Fruit fly (Drosophila melanogaster): ENCODE data around the gene Dhdds.

The Dhdds gene

DNA sequence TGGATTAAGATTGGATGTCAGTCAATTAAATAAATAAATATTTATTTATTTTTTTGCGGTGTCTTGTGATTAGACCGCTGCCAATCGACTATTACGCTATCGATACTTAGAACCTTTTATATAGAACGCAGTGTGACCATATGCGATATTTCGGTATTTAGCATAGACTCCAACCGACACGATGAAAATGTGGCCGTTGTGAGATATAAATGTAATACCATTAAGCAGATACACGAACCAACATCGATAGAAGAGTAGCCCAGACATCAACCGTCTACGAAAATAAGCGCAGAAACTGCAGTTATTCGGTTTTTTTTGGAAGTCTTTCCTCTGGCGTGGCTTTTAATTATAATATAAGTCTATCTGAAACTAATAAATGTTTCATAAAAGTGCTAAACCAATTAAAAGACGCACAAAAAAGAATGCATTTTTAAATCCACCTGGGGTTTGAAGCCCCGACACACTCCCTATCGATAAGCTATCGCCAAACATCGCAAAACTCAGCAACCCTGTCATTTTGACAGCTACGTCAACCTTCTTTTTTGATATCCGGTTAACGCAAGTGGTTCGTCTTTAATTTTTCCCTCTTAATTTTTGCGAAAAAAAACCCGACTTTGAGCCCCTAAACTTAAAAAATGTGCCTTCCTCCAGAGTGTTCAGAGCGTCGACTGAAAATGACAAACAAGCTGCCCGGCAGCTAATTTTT, at the start of gene Dhdds, which contains the start of gene RpS14a:
TSS of gene Dhdds (minus strand) at position 142 of the 706 bp plus-strand sequence.
TSS of gene RpS14a (plus strand) at position 533 of the 706 bp plus-strand sequence.
- TF ChIP-seq Dfd (GFP tag; optimal IDR thresholded peaks at IDR 0.05) (no peak), sv (GFP tag; optimal IDR thresholded peaks at IDR 0.05) (peak; percentile 39), Hr83 (GFP tag; optimal IDR thresholded peaks at IDR 0.05; ENCODE audit: poor library complexity, severe bottlenecking) (peak; percentile 44), psq (GFP tag; optimal IDR thresholded peaks at IDR 0.05) (peak; percentile 37), CG32264 (GFP tag; optimal IDR thresholded peaks at IDR 0.05) (no peak), woc (GFP tag; optimal IDR thresholded peaks at IDR 0.05) (peak; percentile 4), dmrt93B (GFP tag; optimal IDR thresholded peaks at IDR 0.05) (peak; percentile 81), CrebA (GFP tag; optimal IDR thresholded peaks at IDR 0.05; ENCODE audit: borderline replicate concordance) (no peak), Hr78 (GFP tag; optimal IDR thresholded peaks at IDR 0.05) (no peak), rgr (GFP tag; optimal IDR thresholded peaks at IDR 0.05) (peak; percentile 69), usp (GFP tag; optimal IDR thresholded peaks at IDR 0.05) (no peak), OdsH (GFP tag; optimal IDR thresholded peaks at IDR 0.05) (peak; percentile 39), h (GFP tag; optimal IDR thresholded peaks at IDR 0.05) (peak; percentile 46), fru (GFP tag; optimal IDR thresholded peaks at IDR 0.05) (peak; percentile 42), foxo (GFP tag; optimal IDR thresholded peaks at IDR 0.05) (peak in 1 of 2 experiments; percentile 34), Hnf4 (GFP tag; optimal IDR thresholded peaks at IDR 0.05) (peak; percentile 10), ey (GFP tag; optimal IDR thresholded peaks at IDR 0.05) (no peak), dl (GFP tag; optimal IDR thresholded peaks at IDR 0.05; ENCODE audit: insufficient read depth in 1 of 2, partially characterized antibody in 2 of 2) (no peak), Vsx2 (GFP tag; optimal IDR thresholded peaks at IDR 0.05; ENCODE audit: partially characterized antibody) (no peak), sage (GFP tag; optimal IDR thresholded peaks at IDR 0.05) (peak; percentile 12), GATAd (GFP tag; optimal IDR thresholded peaks at IDR 0.05) (no peak), Abd-B (GFP tag; optimal IDR thresholded peaks at IDR 0.05) (no peak), Dif (GFP tag; optimal IDR thresholded peaks at IDR 0.05; ENCODE audit: partially characterized antibody) (no peak), brk (GFP tag; optimal IDR thresholded peaks at IDR 0.05) (peak; percentile 65), N (GFP tag; optimal IDR thresholded peaks at IDR 0.05) (no peak), Mio (GFP tag; optimal IDR thresholded peaks at IDR 0.05) (no peak), br (GFP tag; optimal IDR thresholded peaks at IDR 0.05) (peak; percentile 48), pan (optimal IDR thresholded peaks at IDR 0.05) (no peak), HLH106 (tag; optimal IDR thresholded peaks at IDR 0.05) (peak; percentile 38), Myc (optimal IDR thresholded peaks at IDR 0.05) (peak; percentile 60), Sp1 (GFP tag; optimal IDR thresholded peaks at IDR 0.05) (peak; percentile 66), Rel (GFP tag; optimal IDR thresholded peaks at IDR 0.05) (no peak), Rel (tag; optimal IDR thresholded peaks at IDR 0.05) (peak; percentile 0), CG9705 (GFP tag; optimal IDR thresholded peaks at IDR 0.05) (peak; percentile 50)

DNA sequence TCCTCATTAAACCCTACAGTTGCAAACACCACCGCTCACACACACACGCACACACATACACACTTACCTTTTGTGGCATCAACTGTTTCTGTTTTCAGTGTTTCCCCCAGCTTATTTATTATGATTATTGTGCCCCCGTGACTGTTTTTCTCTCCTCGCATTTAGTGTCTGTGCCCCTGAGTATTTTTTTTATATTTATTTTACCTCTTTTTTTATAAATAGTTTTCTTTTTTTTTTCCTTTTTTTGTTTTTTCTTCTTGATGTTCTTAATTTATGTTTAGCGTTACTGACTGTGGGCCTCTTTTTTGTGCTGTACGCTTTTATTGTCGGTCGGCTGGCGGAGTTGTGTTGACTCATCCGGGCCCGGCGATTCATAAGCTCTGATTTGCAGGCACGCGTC, 47.6 kb upstream of the Dhdds start:
- TF ChIP-seq rgr (GFP tag; optimal IDR thresholded peaks at IDR 0.05) (no peak), sv (GFP tag; optimal IDR thresholded peaks at IDR 0.05) (no peak), foxo (GFP tag; optimal IDR thresholded peaks at IDR 0.05) (no peak), fru (GFP tag; optimal IDR thresholded peaks at IDR 0.05) (no peak), lola (GFP tag; optimal IDR thresholded peaks at IDR 0.05) (no peak)

DNA sequence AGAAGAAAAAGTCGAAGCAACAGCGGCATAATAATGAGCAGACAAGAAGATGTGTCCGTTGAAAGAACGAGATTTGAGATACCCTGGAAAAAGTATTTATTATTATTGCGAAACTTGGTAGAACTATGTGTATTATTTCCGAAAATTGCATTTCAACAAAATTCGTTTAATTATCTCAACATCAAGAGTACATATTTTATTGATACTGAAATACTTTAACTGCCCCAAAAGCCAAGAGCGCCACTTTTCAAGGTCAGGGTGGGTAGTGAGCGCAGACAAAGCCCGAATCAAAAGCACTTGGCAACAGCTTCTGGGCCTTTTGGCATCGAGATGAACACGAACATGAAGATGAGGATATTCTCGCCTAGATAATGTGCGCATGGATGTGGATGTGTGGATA, 46.1 kb upstream of the Dhdds start:
- TF ChIP-seq CG9705 (GFP tag; optimal IDR thresholded peaks at IDR 0.05) (no peak), Vsx2 (GFP tag; optimal IDR thresholded peaks at IDR 0.05; ENCODE audit: partially characterized antibody) (no peak), HLH106 (tag; optimal IDR thresholded peaks at IDR 0.05) (no peak), Abd-B (GFP tag; optimal IDR thresholded peaks at IDR 0.05) (no peak), br (GFP tag; optimal IDR thresholded peaks at IDR 0.05) (no peak), rgr (GFP tag; optimal IDR thresholded peaks at IDR 0.05) (no peak), Jra (GFP tag; optimal IDR thresholded peaks at IDR 0.05) (no peak), brk (GFP tag; optimal IDR thresholded peaks at IDR 0.05) (no peak), usp (GFP tag; optimal IDR thresholded peaks at IDR 0.05) (no peak), jim (GFP tag; optimal IDR thresholded peaks at IDR 0.05) (no peak), CrebA (GFP tag; optimal IDR thresholded peaks at IDR 0.05; ENCODE audit: borderline replicate concordance) (no peak), CG32264 (GFP tag; optimal IDR thresholded peaks at IDR 0.05) (no peak), fru (GFP tag; optimal IDR thresholded peaks at IDR 0.05) (no peak), Dif (GFP tag; optimal IDR thresholded peaks at IDR 0.05; ENCODE audit: partially characterized antibody) (no peak), GATAd (GFP tag; optimal IDR thresholded peaks at IDR 0.05) (no peak), Hr83 (GFP tag; optimal IDR thresholded peaks at IDR 0.05; ENCODE audit: poor library complexity, severe bottlenecking) (no peak), Sp1 (GFP tag; optimal IDR thresholded peaks at IDR 0.05) (no peak), dmrt93B (GFP tag; optimal IDR thresholded peaks at IDR 0.05) (no peak), psq (GFP tag; optimal IDR thresholded peaks at IDR 0.05) (no peak), Myc (optimal IDR thresholded peaks at IDR 0.05) (no peak)

Data from whole organism, wandering third instar larva.